Worm (Caenorhabditis elegans) whole organism, L2 larva: ENCODE data around the gene C25H3.17.

Source experiments
- C34F6.9 ChIP-seq: fragments of 150-350 bp; optimal IDR thresholded peaks from 2 replicates; lab custom pipeline; 2014; ENCODE audit warnings: missing biosample characterization, missing genetic modification characterization
- F13H6.1 ChIP-seq: sonication (generic microtip); optimal IDR thresholded peaks from 2 replicates; lab custom pipeline; 2016; ENCODE audit warnings: missing genetic modification characterization, missing compliant biosample characterization
- R02D3.7 ChIP-seq: fragments of 150-350 bp; optimal IDR thresholded peaks from 2 replicates; lab custom pipeline; 2014; ENCODE audit warnings: missing biosample characterization, missing genetic modification characterization
- Y55F3AM.14 ChIP-seq: fragments of 200-800 bp; sonication (Bioruptor generic); optimal IDR thresholded peaks from 2 replicates; lab custom pipeline; 2018; ENCODE audit warnings: mild to moderate bottlenecking, missing genetic modification characterization, missing compliant biosample characterization
- ZK546.5 ChIP-seq: sonication (generic microtip); optimal IDR thresholded peaks from 2 replicates; lab custom pipeline; 2017; ENCODE audit warnings: missing biosample characterization, missing genetic modification characterization
- alr-1 ChIP-seq: fragments of 150-350 bp; optimal IDR thresholded peaks from 2 replicates; lab custom pipeline; 2014; ENCODE audit warnings: missing biosample characterization, missing genetic modification characterization
- aly-2 ChIP-seq: fragments of 150-350 bp; optimal IDR thresholded peaks from 2 replicates; lab custom pipeline; 2014; ENCODE audit warnings: missing biosample characterization, missing genetic modification characterization
- ama-1 ChIP-seq: fragments of 150-350 bp; optimal IDR thresholded peaks from 2 replicates; lab custom pipeline; 2018; ENCODE audit warnings: inconsistent platforms
- blmp-1 ChIP-seq: sonication (generic microtip); optimal IDR thresholded peaks from 2 replicates; lab custom pipeline; 2017; ENCODE audit warnings: missing genetic modification characterization, mild to moderate bottlenecking, missing compliant biosample characterization, antibody characterized with exemption, moderate library complexity; ENCODE audit not compliant: insufficient read depth
- ceh-16 ChIP-seq: fragments of 150-350 bp; optimal IDR thresholded peaks from 2 replicates; lab custom pipeline; 2014; ENCODE audit warnings: missing biosample characterization, missing genetic modification characterization
- ceh-82 ChIP-seq: fragments of 150-350 bp; optimal IDR thresholded peaks from 2 replicates; lab custom pipeline; 2014; ENCODE audit warnings: missing biosample characterization, missing genetic modification characterization
- dmd-4 ChIP-seq: sonication (generic microtip); optimal IDR thresholded peaks from 2 replicates; lab custom pipeline; 2017; ENCODE audit warnings: missing biosample characterization, missing genetic modification characterization
- elt-1 ChIP-seq: fragments of 150-350 bp; optimal IDR thresholded peaks from 2 replicates; lab custom pipeline; 2014; ENCODE audit warnings: missing biosample characterization, missing genetic modification characterization
- elt-3 ChIP-seq: sonication (generic microtip); optimal IDR thresholded peaks from 2 replicates; lab custom pipeline; 2017; ENCODE audit warnings: missing biosample characterization, missing genetic modification characterization
- fos-1 ChIP-seq: fragments of 150-350 bp; optimal IDR thresholded peaks from 2 replicates; lab custom pipeline; 2014; ENCODE audit warnings: missing biosample characterization, missing genetic modification characterization
- gmeb-1 ChIP-seq: fragments of 150-350 bp; optimal IDR thresholded peaks from 2 replicates; lab custom pipeline; 2014; ENCODE audit warnings: missing biosample characterization, missing genetic modification characterization
- lin-11 ChIP-seq: fragments of 150-350 bp; sonication (generic microtip); optimal IDR thresholded peaks from 2 replicates; lab custom pipeline; 2014; ENCODE audit warnings: missing biosample characterization, missing genetic modification characterization, inconsistent platforms, mixed read lengths
- lin-13 ChIP-seq: fragments of 150-350 bp; optimal IDR thresholded peaks from 2 replicates; lab custom pipeline; 2014; ENCODE audit warnings: missing biosample characterization, missing genetic modification reagents, missing genetic modification characterization
- lsy-2 ChIP-seq, 2 experiments: fragments of 150-350 bp in 1 of 2; sonication (generic microtip) in 1 of 2; optimal IDR thresholded peaks; 2 replicates each; lab custom pipeline; 2014 to 2017; ENCODE audit warnings: missing biosample characterization in 2 of 2, missing genetic modification characterization in 2 of 2
- mbf-1 ChIP-seq: sonication (generic microtip); optimal IDR thresholded peaks from 2 replicates; lab custom pipeline; 2017; ENCODE audit warnings: missing biosample characterization, missing genetic modification characterization
- mdl-1 ChIP-seq, 2 experiments: fragments of 150-350 bp in 1 of 2; sonication (generic microtip) in 1 of 2; optimal IDR thresholded peaks; 2 replicates each; lab custom pipeline; 2017; ENCODE audit warnings: missing biosample characterization in 2 of 2, missing genetic modification characterization in 2 of 2
- nhr-11 ChIP-seq: fragments of 150-350 bp; optimal IDR thresholded peaks from 2 replicates; lab custom pipeline; 2014; ENCODE audit warnings: missing biosample characterization, missing genetic modification characterization
- nhr-12 ChIP-seq: fragments of 150-350 bp; optimal IDR thresholded peaks from 2 replicates; lab custom pipeline; 2014; ENCODE audit warnings: missing biosample characterization, missing genetic modification characterization
- nhr-129 ChIP-seq: fragments of 150-350 bp; optimal IDR thresholded peaks from 2 replicates; lab custom pipeline; 2014; ENCODE audit warnings: missing biosample characterization, missing genetic modification characterization
- nhr-21 ChIP-seq: fragments of 150-350 bp; optimal IDR thresholded peaks from 2 replicates; lab custom pipeline; 2014; ENCODE audit warnings: missing biosample characterization, missing genetic modification characterization
- nhr-25 ChIP-seq: fragments of 150-350 bp; sonication (generic microtip); optimal IDR thresholded peaks from 3 replicates; lab custom pipeline; 2014; ENCODE audit warnings: missing biosample characterization, missing genetic modification characterization
- nhr-6 ChIP-seq: fragments of 150-350 bp; optimal IDR thresholded peaks from 2 replicates; lab custom pipeline; 2014; ENCODE audit warnings: missing biosample characterization, missing genetic modification characterization
- nhr-77 ChIP-seq: fragments of 150-350 bp; optimal IDR thresholded peaks from 2 replicates; lab custom pipeline; 2014; ENCODE audit warnings: missing biosample characterization, missing genetic modification characterization
- peb-1 ChIP-seq: fragments of 150-350 bp; optimal IDR thresholded peaks from 2 replicates; lab custom pipeline; 2014; ENCODE audit warnings: missing biosample characterization, missing genetic modification characterization
- sem-4 ChIP-seq: fragments of 150-350 bp; optimal IDR thresholded peaks from 2 replicates; lab custom pipeline; 2014; ENCODE audit warnings: missing biosample characterization, missing genetic modification reagents, missing genetic modification characterization
- skn-1 ChIP-seq: sonication (generic microtip); optimal IDR thresholded peaks from 2 replicates; lab custom pipeline; 2017; ENCODE audit warnings: missing biosample characterization, missing genetic modification characterization
- sma-9 ChIP-seq, 2 experiments: fragments of 150-350 bp in 1 of 2; sonication (generic microtip) in 1 of 2; optimal IDR thresholded peaks; 2 replicates each; lab custom pipeline; 2014 to 2016; ENCODE audit warnings: missing genetic modification characterization in 2 of 2, mild to moderate bottlenecking in 1 of 2, missing biosample characterization in 1 of 2, missing compliant biosample characterization in 1 of 2, missing genetic modification reagents in 1 of 2, moderate library complexity in 1 of 2
- snpc-4 ChIP-seq: fragments of 150-350 bp; optimal IDR thresholded peaks from 2 replicates; lab custom pipeline; 2014; ENCODE audit warnings: missing biosample characterization, missing genetic modification characterization
- unc-39 ChIP-seq: fragments of 150-350 bp; optimal IDR thresholded peaks from 2 replicates; lab custom pipeline; 2014; ENCODE audit warnings: missing biosample characterization, missing genetic modification characterization
- ztf-11 ChIP-seq: sonication (generic microtip); optimal IDR thresholded peaks from 2 replicates; lab custom pipeline; 2017; ENCODE audit warnings: missing biosample characterization, missing genetic modification characterization
- ztf-4 ChIP-seq: fragments of 150-350 bp; optimal IDR thresholded peaks from 2 replicates; lab custom pipeline; 2014; ENCODE audit warnings: missing biosample characterization, missing genetic modification characterization

Gene C25H3.17

DNA sequence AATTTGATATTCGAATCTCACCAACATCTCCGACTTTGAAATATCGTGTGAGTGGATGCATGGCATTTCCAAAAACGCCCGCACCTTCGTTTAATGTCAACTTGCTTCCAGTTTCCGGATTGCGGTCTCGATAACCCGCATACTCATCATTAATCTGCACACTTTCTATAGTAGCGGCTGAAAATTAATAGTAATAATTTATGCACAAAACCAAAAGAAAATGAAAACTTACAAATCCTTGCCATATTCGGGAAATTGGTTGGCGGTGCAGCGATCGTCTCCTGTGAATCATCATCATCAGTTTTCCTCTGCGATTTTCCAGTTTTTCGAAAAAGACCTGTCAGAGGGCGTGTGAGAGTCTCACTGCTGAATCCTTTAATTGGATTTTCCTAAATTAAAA is 9.3 kb downstream of the C25H3.17 start:
- TF ChIP-seq lin-13 (GFP tag; lab: Kevin White, UChicago) (no peak), lin-11 (tag; lab: Kevin White, UChicago) (no peak), nhr-129 (no peak), gmeb-1 (tag; lab: Kevin White, UChicago) (no peak), aly-2 (tag; lab: Kevin White, UChicago) (no peak), ZK546.5 (tag; lab: Kevin White, UChicago) (no peak), ztf-4 (tag; lab: Kevin White, UChicago) (no peak), ztf-11 (no peak), dmd-4 (no peak), snpc-4 (tag; lab: Kevin White, UChicago) (no peak), nhr-11 (tag; lab: Kevin White, UChicago) (no peak), alr-1 (no peak), R02D3.7 (tag; lab: Kevin White, UChicago) (no peak), C34F6.9 (tag; lab: Kevin White, UChicago) (no peak), elt-1 (no peak), ceh-16 (no peak)
- TF ChIP-seq, all 48 proteins: peak for 0

DNA sequence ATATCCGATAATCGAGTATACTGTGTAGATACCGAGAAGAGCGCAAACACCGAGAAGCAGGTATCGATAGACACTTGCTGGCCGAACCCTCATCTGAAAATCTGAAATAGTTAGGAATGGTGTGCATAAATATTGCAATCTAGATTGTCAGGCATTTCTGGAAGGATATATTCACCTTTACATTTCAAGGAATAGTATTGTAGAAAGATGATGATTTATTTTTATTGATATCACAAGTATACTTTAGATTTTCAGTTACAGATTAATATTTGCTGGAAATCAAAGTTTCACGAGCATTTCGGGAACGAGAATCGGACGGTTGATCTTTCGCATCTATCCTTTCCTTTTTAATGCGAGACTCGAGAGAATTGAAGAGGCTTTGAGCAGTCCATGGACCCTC is 9.8 kb downstream of the C25H3.17 start, which contains the start of gene fut-3:
Gene fut-3, minus strand, starts transcription at position 101 of the 400 bp plus-strand sequence.
- no peak for TF ChIP-seq Y55F3AM.14 (GFP tag; lab: Kevin White, UChicago)
- TF ChIP-seq ama-1 (lab: Kevin White, UChicago) = no peak
- TF ChIP-seq fos-1 (tag; lab: Kevin White, UChicago) = no peak
- TF ChIP-seq ceh-82 (tag; lab: Kevin White, UChicago) = no peak
- no peak for TF ChIP-seq F13H6.1
- TF ChIP-seq ztf-4 (tag; lab: Kevin White, UChicago) = no peak
- no peak for TF ChIP-seq peb-1 (tag; lab: Kevin White, UChicago)
- TF ChIP-seq snpc-4 (tag; lab: Kevin White, UChicago) = no peak
- TF ChIP-seq C34F6.9 (tag; lab: Kevin White, UChicago) = no peak
- TF ChIP-seq elt-3 (tag; lab: Kevin White, UChicago) = no peak
- no peak for TF ChIP-seq nhr-21 (tag; lab: Kevin White, UChicago)

DNA sequence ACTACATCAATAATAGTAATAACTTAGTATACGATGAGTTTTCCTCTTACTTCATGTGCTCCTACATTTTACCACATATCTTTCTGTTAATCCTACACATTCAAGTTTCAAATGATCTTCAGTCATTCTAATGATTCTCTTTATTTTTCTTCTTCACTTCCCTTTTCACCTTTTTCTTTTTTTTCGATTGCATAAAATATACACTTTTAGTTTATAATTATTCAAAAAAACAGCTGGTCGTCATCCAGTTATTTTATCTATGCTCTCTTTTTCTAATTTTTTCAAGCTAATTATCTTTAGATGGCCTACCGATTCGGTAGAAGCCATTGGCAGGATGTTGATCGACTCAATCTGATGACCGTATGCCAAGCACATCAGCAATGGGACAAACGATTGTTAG is 15.3 kb downstream of the C25H3.17 start, which contains the start of gene F59E12.1:
Gene F59E12.1, plus strand, starts transcription at position 301 of the 400 bp plus-strand sequence.
- no peak for TF ChIP-seq sma-9 (GFP tag; optimal IDR thresholded peaks at IDR 0.05; lab: Kevin White, UChicago)
- TF ChIP-seq sma-9 (tag; optimal IDR thresholded peaks at IDR 0.05; lab: Kevin White, UChicago) = no peak
- TF ChIP-seq nhr-6 (tag; lab: Kevin White, UChicago) = no peak
- TF ChIP-seq nhr-12 (tag; lab: Kevin White, UChicago) = no peak
- no peak for TF ChIP-seq nhr-11 (tag; lab: Kevin White, UChicago)
- TF ChIP-seq lsy-2 (tag; optimal IDR thresholded peaks at IDR 0.05; lab: Kevin White, UChicago) = no peak
- no peak for TF ChIP-seq blmp-1 (tag; lab: Kevin White, UChicago)
- TF ChIP-seq ama-1 (lab: Kevin White, UChicago) = no peak
- no peak for TF ChIP-seq fos-1 (tag; lab: Kevin White, UChicago)
- no peak for TF ChIP-seq dmd-4
- TF ChIP-seq sem-4 (tag; lab: Kevin White, UChicago) = no peak
- TF ChIP-seq Y55F3AM.14 (GFP tag; lab: Kevin White, UChicago) = no peak
- TF ChIP-seq mbf-1 = no peak
- TF ChIP-seq F13H6.1 = no peak
- no peak for TF ChIP-seq lin-11 (tag; lab: Kevin White, UChicago)
- no peak for TF ChIP-seq nhr-25 (tag; lab: Kevin White, UChicago)
- no peak for TF ChIP-seq skn-1
- TF ChIP-seq nhr-77 (tag; lab: Kevin White, UChicago) = no peak
- TF ChIP-seq, all 48 proteins: peak for 0

ce11 chrII:5652334-5652733 is 17.1 kb downstream of the C25H3.17 start, which contains the start of gene bli-2:
bli-2 (minus strand) TSS chrII:5652434.
- TF ChIP-seq snpc-4 (tag; lab: Kevin White, UChicago) (no peak), elt-1 (no peak), unc-39 (tag; lab: Kevin White, UChicago) (no peak), dmd-4 (no peak), mdl-1 (tag; optimal IDR thresholded peaks at IDR 0.05; lab: Kevin White, UChicago) (no peak), ama-1 (lab: Kevin White, UChicago) (no peak), Y55F3AM.14 (GFP tag; lab: Kevin White, UChicago) (no peak)
